Worm (Caenorhabditis elegans) whole organism, midembryonic: ENCODE measurements around the gene chil-13.

Experiments used
- T22C8.4 ChIP-seq: fragments of 200-800 bp; sonication (Bioruptor generic); IDR thresholded peaks from 2 replicates; pipeline ENCODE4 v1.3.6; 2022; ENCODE audit warnings: missing genetic modification characterization, missing compliant biosample characterization
- flt-1 ChIP-seq: fragments of 200-800 bp; sonication (Bioruptor generic); IDR thresholded peaks from 2 replicates; pipeline ENCODE4 v1.3.6; 2022; ENCODE audit warnings: missing genetic modification characterization, missing compliant biosample characterization
- med-1 ChIP-seq: sonication (generic microtip); optimal IDR thresholded peaks from 2 replicates; lab custom pipeline; 2017; ENCODE audit warnings: missing genetic modification characterization, mild to moderate bottlenecking, missing compliant biosample characterization, antibody characterized with exemption, missing genetic modification reagents; ENCODE audit not compliant: insufficient read depth
- tab-1 ChIP-seq: fragments of 200-800 bp; sonication (Bioruptor generic); IDR thresholded peaks from 2 replicates; pipeline ENCODE4 v1.3.6; 2022; ENCODE audit warnings: missing genetic modification characterization, missing compliant biosample characterization
- ztf-23 ChIP-seq: fragments of 200-800 bp; sonication (Bioruptor generic); IDR thresholded peaks from 2 replicates; pipeline ENCODE4 v1.3.6; 2022; ENCODE audit warnings: missing genetic modification reagents, missing genetic modification characterization, missing compliant biosample characterization
- ztf-29 ChIP-seq: fragments of 200-800 bp; sonication (Bioruptor generic); IDR thresholded peaks from 2 replicates; pipeline ENCODE4 v1.3.6; 2022; ENCODE audit warnings: missing genetic modification reagents, missing genetic modification characterization, missing compliant biosample characterization

DNA sequence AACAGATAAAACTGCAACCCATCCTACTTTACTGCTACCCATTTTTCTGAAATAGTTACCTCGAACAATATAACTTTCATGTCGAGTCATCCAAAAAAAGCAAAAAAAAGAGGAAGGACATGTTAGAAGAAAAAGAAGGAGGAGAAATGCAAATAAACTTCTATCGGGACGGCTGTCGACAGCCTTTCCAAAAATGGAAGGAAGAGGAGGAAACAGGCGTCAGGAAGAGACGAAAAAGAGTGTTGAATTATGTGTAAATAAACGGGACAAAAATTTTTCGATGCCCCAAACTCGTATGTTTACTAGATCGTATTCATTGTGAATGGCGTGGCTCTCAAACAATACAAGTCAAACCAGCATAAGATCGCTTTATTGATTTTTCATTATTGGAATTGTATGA, 10.5 kb downstream of the chil-13 start, which contains the start of gene M176.5:
- TF ChIP-seq ztf-29 (no peak), ztf-23 (GFP tag; lab: Robert Waterston, UW) (no peak), med-1 (GFP tag; lab: Kevin White, UChicago) (no peak), flt-1 (no peak), tab-1 (GFP tag; lab: Robert Waterston, UW) (no peak), T22C8.4 (GFP tag; lab: Robert Waterston, UW) (no peak)
